Worm (Caenorhabditis elegans) whole organism, early embryonic: ENCODE results near the gene grl-7.

Experiments
- aly-1 ChIP-seq: sonication (generic microtip); optimal IDR thresholded peaks from 2 replicates; lab custom pipeline; 2016; ENCODE audit warnings: missing genetic modification characterization, missing compliant biosample characterization
- tbx-37 ChIP-seq: fragments of 200-800 bp; sonication (Bioruptor generic); conservative IDR thresholded peaks from 2 replicates; pipeline ENCODE4 v1.3.6; 2022; ENCODE audit warnings: missing genetic modification reagents, missing genetic modification characterization, missing compliant biosample characterization

Gene grl-7

ce11 chrV:11298632-11299031 lies 48.2 kb downstream of the grl-7 start, which contains the start of gene T03F7.5:
Gene T03F7.5 (minus strand): TSS chrV:11298732.
- TF ChIP-seq tbx-37 (GFP tag; lab: Robert Waterston, UW), result no peak
- TF ChIP-seq aly-1, result no peak
